Worm (Caenorhabditis elegans): ENCODE data around the gene F23B2.7.

Gene F23B2.7

ce11 chrIV:9196023-9196636, 45.9 kb downstream of the F23B2.7 start (continued):
- TF ChIP-seq saeg-2 (GFP tag; IDR thresholded peaks at IDR 0.05): peak; percentile 96

- TF ChIP-seq pqm-1 (tag; optimal IDR thresholded peaks at IDR 0.05) (no peak), sdz-12 (GFP tag; optimal IDR thresholded peaks at IDR 0.05) (no peak), R02D3.7 (tag; optimal IDR thresholded peaks at IDR 0.05) (no peak), fos-1 (tag; optimal IDR thresholded peaks at IDR 0.05) (no peak), vab-7 (GFP tag; IDR thresholded peaks at IDR 0.05) (peak; percentile 52; the same call in 1 of the 2 replicates), cey-2 (tag; optimal IDR thresholded peaks at IDR 0.05; ENCODE audit: borderline replicate concordance, insufficient read depth) (no peak), duxl-1 (tag; optimal IDR thresholded peaks at IDR 0.05; ENCODE audit: poor library complexity) (peak; percentile 18), hlh-11 (tag; optimal IDR thresholded peaks at IDR 0.05) (peak; percentile 67), daf-16 (GFP tag; optimal IDR thresholded peaks at IDR 0.05) (peak in 1 of 2 experiments; percentile 44), daf-16 (tag; optimal IDR thresholded peaks at IDR 0.05) (peak; percentile 42), madf-5 (GFP tag; IDR thresholded peaks at IDR 0.05) (no peak), arid-1 (GFP tag; conservative IDR thresholded peaks at IDR 0.05) (no peak), ctbp-1 (GFP tag; IDR thresholded peaks at IDR 0.05) (peak; percentile 52), nhr-76 (tag; optimal IDR thresholded peaks at IDR 0.05) (no peak), F37D6.2 (tag; optimal IDR thresholded peaks at IDR 0.05) (peak; percentile 16), Y105C5A.15 (GFP tag; IDR thresholded peaks at IDR 0.05) (no peak), lin-1 (GFP tag; IDR thresholded peaks at IDR 0.05) (peak; percentile 49; the same call in 1 of the 2 replicates), dmd-9 (GFP tag; IDR thresholded peaks at IDR 0.05) (no peak), egl-27 (tag; optimal IDR thresholded peaks at IDR 0.05) (no peak), hif-1 (tag; optimal IDR thresholded peaks at IDR 0.05) (peak in 1 of 2 experiments; percentile 69), zfp-3 (GFP tag; conservative IDR thresholded peaks at IDR 0.05) (0 out of 2 replicates have a peak, but pooled peaks have one; percentile 9), dpl-1 (GFP tag; optimal IDR thresholded peaks at IDR 0.05) (peak; percentile 37), dve-1 (tag; optimal IDR thresholded peaks at IDR 0.05; ENCODE audit: insufficient read depth) (peak; percentile 50), skn-1 (tag; optimal IDR thresholded peaks at IDR 0.05) (no peak), gei-8 (GFP tag; optimal IDR thresholded peaks at IDR 0.05) (no peak), ama-1 (optimal IDR thresholded peaks at IDR 0.05) (no peak), nhr-41 (GFP tag; IDR thresholded peaks at IDR 0.05) (no peak), ztf-11 (tag; optimal IDR thresholded peaks at IDR 0.05) (no peak), dmd-8 (GFP tag; IDR thresholded peaks at IDR 0.05) (no peak), lin-15B (tag; optimal IDR thresholded peaks at IDR 0.05) (no peak), lsy-2 (tag; optimal IDR thresholded peaks at IDR 0.05) (peak in 1 of 2 experiments; percentile 63), madf-9 (GFP tag; conservative IDR thresholded peaks at IDR 0.05) (no peak), egl-43 (GFP tag; IDR thresholded peaks at IDR 0.05) (peak; percentile 82), dmd-6 (GFP tag; IDR thresholded peaks at IDR 0.05) (peak; percentile 71), nhr-48 (tag; optimal IDR thresholded peaks at IDR 0.05) (no peak), ZK337.2 (GFP tag; IDR thresholded peaks at IDR 0.05) (no peak), nhr-6 (tag; optimal IDR thresholded peaks at IDR 0.05) (no peak), mdt-29 (GFP tag; IDR thresholded peaks at IDR 0.05) (no peak), nhr-42 (GFP tag; IDR thresholded peaks at IDR 0.05) (0 out of 2 replicates have a peak, but pooled peaks have one; percentile 33), ceh-62 (tag; optimal IDR thresholded peaks at IDR 0.05) (no peak), saeg-2 (GFP tag; IDR thresholded peaks at IDR 0.05) (0 out of 2 replicates have a peak, but pooled peaks have one; percentile 8), nhr-11 (tag; optimal IDR thresholded peaks at IDR 0.05) (peak; percentile 73), ceh-28 (tag; optimal IDR thresholded peaks at IDR 0.05) (no peak), F44E2.7 (GFP tag; IDR thresholded peaks at IDR 0.05) (no peak), mxl-2 (GFP tag; conservative IDR thresholded peaks at IDR 0.05) (no peak), tra-1 (GFP tag; IDR thresholded peaks at IDR 0.05) (peak; percentile 65; the same call in 1 of the 2 replicates), fkh-10 (GFP tag; optimal IDR thresholded peaks at IDR 0.05) (peak; percentile 5), nhr-25 (tag; optimal IDR thresholded peaks at IDR 0.05; ENCODE audit: borderline replicate concordance, insufficient read depth) (no peak)
Observed at ce11 chrIV:9196755-9197154, 46.5 kb downstream of the F23B2.7 start.
